Worm (Caenorhabditis elegans) whole organism, young adult: ENCODE results near the gene Y48C3A.14.

Experiments used
- T26A5.8 ChIP-seq: sonication (generic microtip); optimal IDR thresholded peaks from 2 replicates; lab custom pipeline; 2016; ENCODE audit warnings: missing genetic modification characterization, missing compliant biosample characterization
- Y53G8AR.9 ChIP-seq: fragments of 200-800 bp; sonication (Bioruptor generic); conservative IDR thresholded peaks from 2 replicates; pipeline ENCODE4 v1.3.6; 2022; ENCODE audit warnings: missing genetic modification reagents, missing genetic modification characterization, missing compliant biosample characterization
- aptf-3 ChIP-seq: fragments of 200-800 bp; sonication (Bioruptor generic); IDR thresholded peaks from 2 replicates; pipeline ENCODE4 v1.3.6; 2022; ENCODE audit warnings: missing genetic modification characterization, missing compliant biosample characterization
- attf-3 ChIP-seq: fragments of 200-800 bp; sonication (Bioruptor generic); conservative IDR thresholded peaks from 2 replicates; pipeline ENCODE4 v1.3.6; 2022; ENCODE audit warnings: missing genetic modification reagents, missing genetic modification characterization, missing compliant biosample characterization
- dpl-1 ChIP-seq: fragments of 150-350 bp; optimal IDR thresholded peaks from 2 replicates; lab custom pipeline; 2014; ENCODE audit warnings: missing biosample characterization, missing genetic modification reagents, missing genetic modification characterization
- efl-1 ChIP-seq: fragments of 150-350 bp; optimal IDR thresholded peaks from 2 replicates; lab custom pipeline; 2014; ENCODE audit warnings: missing biosample characterization, missing genetic modification reagents, missing genetic modification characterization
- nfya-1 ChIP-seq: sonication (generic microtip); optimal IDR thresholded peaks from 2 replicates; lab custom pipeline; 2017; ENCODE audit warnings: antibody characterized with exemption, missing compliant biosample characterization, missing genetic modification characterization, borderline replicate concordance; ENCODE audit not compliant: insufficient read depth
- rcor-1 ChIP-seq: fragments of 200-800 bp; sonication (Bioruptor generic); IDR thresholded peaks from 2 replicates; pipeline ENCODE4 v1.3.6; 2022; ENCODE audit warnings: missing genetic modification reagents, missing genetic modification characterization, missing compliant biosample characterization
- sea-2 ChIP-seq: fragments of 200-800 bp; sonication (Bioruptor generic); IDR thresholded peaks from 2 replicates; pipeline ENCODE4 v1.3.6; 2022; ENCODE audit warnings: missing genetic modification characterization, missing compliant biosample characterization
- snpc-3.4 ChIP-seq: sonication (generic microtip); optimal IDR thresholded peaks from 2 replicates; lab custom pipeline; 2017; ENCODE audit warnings: missing genetic modification characterization, mild to moderate bottlenecking, missing compliant biosample characterization, antibody characterized with exemption, moderate library complexity, missing genotype, missing genetic modification reagents
- ztf-28 ChIP-seq: fragments of 200-800 bp; sonication (Bioruptor generic); IDR thresholded peaks from 2 replicates; pipeline ENCODE4 v1.3.6; 2022; ENCODE audit warnings: missing genetic modification reagents, missing genetic modification characterization, missing compliant biosample characterization

- TF ChIP-seq dpl-1 (GFP tag; lab: Kevin White, UChicago) (no peak), sea-2 (GFP tag; lab: Robert Waterston, UW) (no peak), ztf-28 (no peak), Y53G8AR.9 (GFP tag; lab: Robert Waterston, UW) (no peak), snpc-3.4 (no peak), rcor-1 (no peak), aptf-3 (GFP tag; lab: Robert Waterston, UW) (no peak), nfya-1 (no peak), efl-1 (GFP tag; lab: Kevin White, UChicago) (no peak), T26A5.8 (tag; lab: Kevin White, UChicago) (no peak), attf-3 (GFP tag; lab: Robert Waterston, UW) (no peak)
Observed at ce11 chrII:13405840-13406239, 16.3 kb downstream of the Y48C3A.14 start, which contains the start of gene efl-2.
